Worm (Caenorhabditis elegans) whole organism, L1 larva: ENCODE results near the gene F19C6.2.
"Not testable (repeated sequence)": the region's sequence is repeated elsewhere in the genome, so short reads cannot be mapped to it uniquely, and the experiment has no call there.

Source experiments
- dpl-1 ChIP-seq, 3 experiments: fragments of 150-350 bp in 2 of 3; sonication (generic microtip) in 1 of 3; optimal IDR thresholded peaks; 2 replicates each; lab custom pipeline; 2014 to 2017; ENCODE audit warnings: missing biosample characterization in 3 of 3, missing genetic modification characterization in 3 of 3, missing genetic modification reagents in 3 of 3
- egl-13 ChIP-seq: sonication (generic microtip); optimal IDR thresholded peaks from 2 replicates; lab custom pipeline; 2016; ENCODE audit warnings: missing genotype, missing genetic modification reagents, missing genetic modification characterization, missing compliant biosample characterization
- fos-1 ChIP-seq: fragments of 150-350 bp; optimal IDR thresholded peaks from 2 replicates; lab custom pipeline; 2014; ENCODE audit warnings: missing biosample characterization, missing genetic modification characterization
- lin-15B ChIP-seq: fragments of 150-350 bp; sonication (generic microtip); optimal IDR thresholded peaks from 3 replicates; lab custom pipeline; 2014; ENCODE audit warnings: missing biosample characterization, missing genetic modification characterization
- lin-39 ChIP-seq: fragments of 150-350 bp; optimal IDR thresholded peaks from 2 replicates; lab custom pipeline; 2014; ENCODE audit warnings: missing biosample characterization, missing genetic modification reagents, missing genetic modification characterization
- nhr-11 ChIP-seq: fragments of 150-350 bp; optimal IDR thresholded peaks from 2 replicates; lab custom pipeline; 2014; ENCODE audit warnings: missing biosample characterization, missing genetic modification characterization
- nhr-28 ChIP-seq: fragments of 150-350 bp; optimal IDR thresholded peaks from 2 replicates; lab custom pipeline; 2014; ENCODE audit warnings: missing biosample characterization, missing genetic modification characterization
- skn-1 ChIP-seq: fragments of 150-350 bp; optimal IDR thresholded peaks from 2 replicates; lab custom pipeline; 2014; ENCODE audit warnings: missing biosample characterization, missing genetic modification characterization
- snpc-4 ChIP-seq: fragments of 150-350 bp; optimal IDR thresholded peaks from 2 replicates; lab custom pipeline; 2014; ENCODE audit warnings: missing biosample characterization, missing genetic modification characterization

ce11 chrX:9956537-9956936, 44.2 kb upstream of the F19C6.2 start:
- TF ChIP-seq snpc-4 (tag; lab: Kevin White, UChicago); skn-1; lin-15B (tag; lab: Kevin White, UChicago); fos-1 (tag; lab: Kevin White, UChicago); lin-39 (tag; lab: Kevin White, UChicago); nhr-28 (tag; lab: Kevin White, UChicago); dpl-1 (GFP tag; optimal IDR thresholded peaks at IDR 0.05; lab: Kevin White, UChicago); nhr-11 (tag; lab: Kevin White, UChicago): not testable (repeated sequence)
- TF ChIP-seq egl-13 (tag; lab: Kevin White, UChicago): peak; percentile 42
